Fruit fly (Drosophila melanogaster): Measurements from ENCODE around the gene CadN.

DNA sequence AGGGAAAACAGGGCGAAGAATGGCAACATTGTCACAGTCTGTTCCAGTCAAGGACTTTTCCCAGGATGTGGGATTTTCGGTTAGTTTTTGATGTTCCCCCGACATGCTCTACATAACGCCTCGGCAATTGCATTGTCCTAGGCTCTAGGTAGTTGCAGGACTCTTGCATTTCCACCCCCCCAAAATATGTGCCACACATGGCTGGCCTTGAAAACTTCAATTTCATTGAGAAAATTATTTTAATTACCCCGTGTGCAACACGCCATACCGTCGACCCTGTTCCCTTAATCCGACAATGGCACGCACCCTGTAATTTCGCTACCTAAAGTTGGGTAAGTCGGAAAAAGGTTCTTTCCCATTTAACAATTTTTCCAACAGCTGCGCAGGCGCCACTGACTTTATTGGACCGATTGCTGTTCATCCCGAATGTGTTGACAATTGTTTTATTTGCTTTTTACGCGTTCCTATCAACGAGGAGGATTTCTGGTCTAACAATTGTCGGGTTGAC, 37.7 kb downstream of the CadN start:
- no peak for TF ChIP-seq psq (optimal IDR thresholded peaks at IDR 0.05)
- TF ChIP-seq h (optimal IDR thresholded peaks at IDR 0.05): no peak
- TF ChIP-seq Sin3A (optimal IDR thresholded peaks at IDR 0.05): no peak
- no peak for TF ChIP-seq Myc (optimal IDR thresholded peaks at IDR 0.05)
- TF ChIP-seq insv (optimal IDR thresholded peaks at IDR 0.05): no peak
- TF ChIP-seq ttk (optimal IDR thresholded peaks at IDR 0.05): no peak

Measured in Kc167 (cell line).